2 fruit fly cellular contexts compared by ENCODE assay signal in the genomic region with DNA sequence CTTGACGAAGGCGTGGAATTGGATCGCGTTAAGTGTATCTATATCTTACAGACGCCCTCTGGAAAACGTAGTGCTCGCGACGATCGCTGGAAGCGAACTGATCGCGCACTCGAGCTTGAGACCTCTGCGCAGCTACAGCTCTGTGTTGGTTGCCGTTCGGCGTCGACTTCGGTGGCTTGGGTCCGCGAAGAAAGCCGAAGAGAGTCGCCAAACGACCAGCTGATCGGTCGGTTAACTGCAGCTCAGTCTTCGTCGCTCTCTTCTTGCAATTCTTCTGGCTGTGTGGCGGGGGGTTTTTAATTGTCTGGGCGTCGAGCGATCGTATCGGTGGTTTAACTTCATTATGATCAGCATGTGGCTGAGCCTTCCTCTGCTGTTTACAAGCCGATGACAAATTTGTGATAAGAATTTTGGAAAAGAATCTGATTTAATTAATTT.
TF ChIP-seq lines count a peak whose summit lies in the region.

No protein-coding gene starts in this region.

TF ChIP-seq in whole organism, embryonic, 481 proteins besides CTCF, POLR2A, EP300 and RAD21 (continued from another document and continues in another):
- TF ChIP-seq CG12391 (tag; optimal IDR thresholded peaks at IDR 0.05; lab: Kevin White, UChicago) (no peak), sob (GFP tag; IDR thresholded peaks at IDR 0.05; lab: Robert Waterston, UW) (0 out of 2 replicates have a peak, but pooled peaks have one; percentile 13), CG8290 (GFP tag; optimal IDR thresholded peaks at IDR 0.05; lab: Kevin White, UChicago) (no peak), CG8290 (tag; optimal IDR thresholded peaks at IDR 0.05; lab: Kevin White, UChicago) (peak in 1 of 2 experiments; percentile 72), ems (GFP tag; optimal IDR thresholded peaks at IDR 0.05; lab: Kevin White, UChicago) (no peak), CG13296 (GFP tag; optimal IDR thresholded peaks at IDR 0.05; lab: Kevin White, UChicago) (peak; percentile 11), pros (GFP tag; optimal IDR thresholded peaks at IDR 0.05; lab: Kevin White, UChicago) (peak; percentile 87), HmgD (GFP tag; optimal IDR thresholded peaks at IDR 0.05; lab: Kevin White, UChicago) (no peak), tap (tag; optimal IDR thresholded peaks at IDR 0.05; lab: Kevin White, UChicago) (peak; percentile 33), caup (GFP tag; optimal IDR thresholded peaks at IDR 0.05; lab: Kevin White, UChicago; ENCODE audit: severe bottlenecking) (peak; percentile 52), CG12071 (GFP tag; optimal IDR thresholded peaks at IDR 0.05; lab: Kevin White, UChicago) (peak; percentile 64), MTF-1 (GFP tag; optimal IDR thresholded peaks at IDR 0.05; lab: Kevin White, UChicago; ENCODE audit: borderline replicate concordance) (peak; percentile 55), Atf-2 (GFP tag; optimal IDR thresholded peaks at IDR 0.05; lab: Kevin White, UChicago) (no peak), sens (GFP tag; lab: Kevin White, UChicago) (peak; percentile 66), pb (GFP tag; optimal IDR thresholded peaks at IDR 0.05; lab: Kevin White, UChicago) (no peak), zfh2 (GFP tag; optimal IDR thresholded peaks at IDR 0.05; lab: Kevin White, UChicago) (no peak), tup (GFP tag; optimal IDR thresholded peaks at IDR 0.05; lab: Kevin White, UChicago) (no peak), salm (tag; optimal IDR thresholded peaks at IDR 0.05; lab: Kevin White, UChicago) (no peak), CG17829 (tag; optimal IDR thresholded peaks at IDR 0.05; lab: Kevin White, UChicago) (peak; percentile 25), MESR4 (GFP tag; optimal IDR thresholded peaks at IDR 0.05; lab: Kevin White, UChicago) (no peak), CG7556 (GFP tag; optimal IDR thresholded peaks at IDR 0.05; lab: Kevin White, UChicago) (no peak), CG11560 (tag; IDR thresholded peaks at IDR 0.05; lab: Robert Waterston, UW) (no peak), CG9215 (GFP tag; IDR thresholded peaks at IDR 0.05; lab: Robert Waterston, UW) (no peak), CG11504 (tag; optimal IDR thresholded peaks at IDR 0.05; lab: Kevin White, UChicago) (peak; percentile 45), CG13287 (GFP tag; IDR thresholded peaks at IDR 0.05; lab: Robert Waterston, UW; ENCODE audit: partially characterized antibody) (peak; percentile 59; the same call in 1 of the 2 replicates), Spps (tag; optimal IDR thresholded peaks at IDR 0.05; lab: Kevin White, UChicago) (no peak), CG5180 (GFP tag; optimal IDR thresholded peaks at IDR 0.05; lab: Kevin White, UChicago) (peak; percentile 96), CG42726 (GFP tag; IDR thresholded peaks at IDR 0.05; lab: Robert Waterston, UW; ENCODE audit: partially characterized antibody) (peak; percentile 64; the same call in 1 of the 2 replicates), ac (GFP tag; optimal IDR thresholded peaks at IDR 0.05; lab: Kevin White, UChicago) (no peak), CG8089 (GFP tag; optimal IDR thresholded peaks at IDR 0.05; lab: Kevin White, UChicago) (no peak), CG11398 (GFP tag; optimal IDR thresholded peaks at IDR 0.05; lab: Kevin White, UChicago) (peak; percentile 6), sna (GFP tag; IDR thresholded peaks at IDR 0.05; lab: Robert Waterston, UW; ENCODE audit: partially characterized antibody) (peak; percentile 27; the same call in 1 of the 2 replicates), Ptx1 (GFP tag; IDR thresholded peaks at IDR 0.05; lab: Robert Waterston, UW) (no peak), unpg (GFP tag; optimal IDR thresholded peaks at IDR 0.05; lab: Kevin White, UChicago) (peak; percentile 29), Six4 (GFP tag; optimal IDR thresholded peaks at IDR 0.05; lab: Kevin White, UChicago) (no peak), Deaf1 (tag; optimal IDR thresholded peaks at IDR 0.05; lab: Kevin White, UChicago) (peak; percentile 99), CG6791 (GFP tag; IDR thresholded peaks at IDR 0.05; lab: Robert Waterston, UW; ENCODE audit: partially characterized antibody) (peak; percentile 49; the same call in 1 of the 3 replicates), bsh (GFP tag; optimal IDR thresholded peaks at IDR 0.05; lab: Kevin White, UChicago) (peak in 1 of 2 experiments; percentile 72), Blimp-1 (GFP tag; optimal IDR thresholded peaks at IDR 0.05; lab: Kevin White, UChicago) (peak; percentile 8), CG34422 (GFP tag; IDR thresholded peaks at IDR 0.05; lab: Robert Waterston, UW) (no peak), Bgb (GFP tag; IDR thresholded peaks at IDR 0.05; lab: Robert Waterston, UW; ENCODE audit: partially characterized antibody) (peak; percentile 32; the same call in 1 of the 2 replicates), gfzf (GFP tag; optimal IDR thresholded peaks at IDR 0.05; lab: Kevin White, UChicago) (no peak), corto (GFP tag; optimal IDR thresholded peaks at IDR 0.05; lab: Kevin White, UChicago) (no peak), kni (GFP tag; optimal IDR thresholded peaks at IDR 0.05; lab: Kevin White, UChicago) (peak; percentile 82), peb (GFP tag; IDR thresholded peaks at IDR 0.05; lab: Robert Waterston, UW) (no peak), lab (GFP tag; optimal IDR thresholded peaks at IDR 0.05; lab: Kevin White, UChicago) (peak; percentile 43), E2f1 (GFP tag; IDR thresholded peaks at IDR 0.05; lab: Robert Waterston, UW) (no peak), schlank (tag; optimal IDR thresholded peaks at IDR 0.05; lab: Kevin White, UChicago) (no peak), CG18619 (GFP tag; optimal IDR thresholded peaks at IDR 0.05; lab: Kevin White, UChicago) (no peak), CG14710 (tag; optimal IDR thresholded peaks at IDR 0.05; lab: Kevin White, UChicago) (peak; percentile 1), cas (GFP tag; IDR thresholded peaks at IDR 0.05; lab: Robert Waterston, UW) (no peak), CG15269 (tag; optimal IDR thresholded peaks at IDR 0.05; lab: Kevin White, UChicago) (peak; percentile 38), nau (GFP tag; optimal IDR thresholded peaks at IDR 0.05; lab: Kevin White, UChicago) (peak; percentile 32), sug (tag; optimal IDR thresholded peaks at IDR 0.05; lab: Kevin White, UChicago) (peak; percentile 24), Neu2 (GFP tag; optimal IDR thresholded peaks at IDR 0.05; lab: Kevin White, UChicago; ENCODE audit: borderline replicate concordance) (no peak), CG34376 (GFP tag; optimal IDR thresholded peaks at IDR 0.05; lab: Kevin White, UChicago) (peak; percentile 33), CG7987 (GFP tag; optimal IDR thresholded peaks at IDR 0.05; lab: Kevin White, UChicago) (no peak), bowl (GFP tag; IDR thresholded peaks at IDR 0.05; lab: Robert Waterston, UW) (peak; percentile 19; the same call in 1 of the 2 replicates), grn (GFP tag; optimal IDR thresholded peaks at IDR 0.05; lab: Kevin White, UChicago) (peak; percentile 79), oc (tag; optimal IDR thresholded peaks at IDR 0.05; lab: Kevin White, UChicago) (peak; percentile 49), ftz-f1 (GFP tag; optimal IDR thresholded peaks at IDR 0.05; lab: Kevin White, UChicago) (peak; percentile 4)

TF ChIP-seq in whole organism, prepupa, 60 proteins besides CTCF, POLR2A, EP300 and RAD21 (continued from another document):
- TF ChIP-seq Hr39 (GFP tag; optimal IDR thresholded peaks at IDR 0.05; lab: Kevin White, UChicago), result no peak
- TF ChIP-seq CG11902 (GFP tag; optimal IDR thresholded peaks at IDR 0.05; lab: Kevin White, UChicago), result no peak
- peak; percentile 76 for TF ChIP-seq fd85E (GFP tag; optimal IDR thresholded peaks at IDR 0.05; lab: Kevin White, UChicago)
- peak; percentile 17 for TF ChIP-seq lz (GFP tag; optimal IDR thresholded peaks at IDR 0.05; lab: Kevin White, UChicago)
- peak; percentile 69 for TF ChIP-seq Eip75B (GFP tag; optimal IDR thresholded peaks at IDR 0.05; lab: Kevin White, UChicago)
- no peak; the same call in 2 of the 3 replicates for TF ChIP-seq eg (GFP tag; IDR thresholded peaks at IDR 0.05; lab: Robert Waterston, UW)
- TF ChIP-seq CG6808 (GFP tag; optimal IDR thresholded peaks at IDR 0.05; lab: Kevin White, UChicago), result peak; percentile 70
- TF ChIP-seq CG8319 (GFP tag; optimal IDR thresholded peaks at IDR 0.05; lab: Kevin White, UChicago), result no peak
- no peak for TF ChIP-seq CG1621 (tag; optimal IDR thresholded peaks at IDR 0.05; lab: Kevin White, UChicago)
- no peak for TF ChIP-seq fd59A (GFP tag; optimal IDR thresholded peaks at IDR 0.05; lab: Kevin White, UChicago)
